Worm (Caenorhabditis elegans) whole organism, L3 larva: Measurements from ENCODE around the gene D1079.1.

Source experiments
- R02D3.7 ChIP-seq: fragments of 150-350 bp; optimal IDR thresholded peaks from 2 replicates; lab custom pipeline; 2014; ENCODE audit warnings: missing biosample characterization, missing genetic modification characterization
- ama-1 ChIP-seq: fragments of 150-350 bp; optimal IDR thresholded peaks from 2 replicates; lab custom pipeline; 2018
- ceh-16 ChIP-seq: sonication (generic microtip); optimal IDR thresholded peaks from 2 replicates; lab custom pipeline; 2017; ENCODE audit warnings: missing biosample characterization, missing genetic modification characterization
- ceh-28 ChIP-seq: fragments of 150-350 bp; optimal IDR thresholded peaks from 2 replicates; lab custom pipeline; 2014; ENCODE audit warnings: missing biosample characterization, missing genetic modification reagents, missing genetic modification characterization
- ceh-9 ChIP-seq: sonication (generic microtip); optimal IDR thresholded peaks from 2 replicates; lab custom pipeline; 2018; ENCODE audit warnings: missing biosample characterization, missing genetic modification characterization
- eor-1 ChIP-seq, 2 experiments: fragments of 150-350 bp; optimal IDR thresholded peaks; 2 replicates each; lab custom pipeline; 2014 to 2018; ENCODE audit warnings: missing biosample characterization in 2 of 2, missing genetic modification characterization in 2 of 2
- fkh-10 ChIP-seq: sonication (generic microtip); optimal IDR thresholded peaks from 2 replicates; lab custom pipeline; 2017; ENCODE audit warnings: missing biosample characterization, missing genetic modification reagents, missing genetic modification characterization
- jun-1 ChIP-seq: fragments of 150-350 bp; optimal IDR thresholded peaks from 2 replicates; lab custom pipeline; 2014; ENCODE audit warnings: missing biosample characterization, missing genetic modification reagents, missing genetic modification characterization
- nfya-1 ChIP-seq: sonication (generic microtip); optimal IDR thresholded peaks from 2 replicates; lab custom pipeline; 2017; ENCODE audit warnings: missing genetic modification characterization, mild to moderate bottlenecking, missing compliant biosample characterization, antibody characterized with exemption, moderate library complexity; ENCODE audit not compliant: insufficient read depth
- nhr-11 ChIP-seq: fragments of 150-350 bp; optimal IDR thresholded peaks from 2 replicates; lab custom pipeline; 2014; ENCODE audit warnings: missing biosample characterization, missing genetic modification characterization
- nhr-28 ChIP-seq: fragments of 150-350 bp; optimal IDR thresholded peaks from 2 replicates; lab custom pipeline; 2014; ENCODE audit warnings: missing biosample characterization, missing genetic modification characterization
- nhr-43 ChIP-seq: sonication (generic microtip); optimal IDR thresholded peaks from 2 replicates; lab custom pipeline; 2016; ENCODE audit warnings: mild to moderate bottlenecking, missing genetic modification characterization, missing compliant biosample characterization; ENCODE audit not compliant: poor library complexity, severe bottlenecking
- pqm-1 ChIP-seq: fragments of 150-350 bp; optimal IDR thresholded peaks from 2 replicates; lab custom pipeline; 2017; ENCODE audit warnings: missing biosample characterization, missing genetic modification characterization, inconsistent platforms
- tbx-2 ChIP-seq: sonication (generic microtip); optimal IDR thresholded peaks from 2 replicates; lab custom pipeline; 2016; ENCODE audit warnings: mild to moderate bottlenecking, missing genetic modification characterization, missing compliant biosample characterization
- ztf-11 ChIP-seq: fragments of 150-350 bp; optimal IDR thresholded peaks from 2 replicates; lab custom pipeline; 2014; ENCODE audit warnings: missing biosample characterization, missing genetic modification characterization

Gene D1079.1

ce11 chrX:4457853-4458322, 54.9 kb downstream of the D1079.1 start, which contains the start of gene aps-2 (continued):
- TF ChIP-seq ceh-9 (tag; lab: Kevin White, UChicago), result no peak
- TF ChIP-seq ama-1 (lab: Kevin White, UChicago), result no peak
- TF ChIP-seq fkh-10 (GFP tag; lab: Kevin White, UChicago), result peak; percentile 25
- TF ChIP-seq ztf-11, result no peak
- TF ChIP-seq jun-1 (tag; lab: Kevin White, UChicago), result no peak
- no peak for TF ChIP-seq ceh-16
- TF ChIP-seq tbx-2, result no peak
- TF ChIP-seq nhr-11 (tag; lab: Kevin White, UChicago), result no peak
- TF ChIP-seq eor-1 (tag; optimal IDR thresholded peaks at IDR 0.05; lab: Kevin White, UChicago), result no peak
- TF ChIP-seq nhr-43, result peak; percentile 12
- TF ChIP-seq ceh-28 (tag; lab: Kevin White, UChicago), result peak; percentile 61
- peak; percentile 90 for TF ChIP-seq R02D3.7
- TF ChIP-seq nfya-1, result peak; percentile 82
- no peak for TF ChIP-seq nhr-28 (tag; lab: Kevin White, UChicago)
- no peak for TF ChIP-seq pqm-1 (tag; lab: Kevin White, UChicago)
